Fruit fly (Drosophila melanogaster) whole organism, embryonic: Measurements from ENCODE around the gene Sk2.

Experiments used
- Aef1 ChIP-seq: fragments of 200-800 bp; sonication (Bioruptor generic); IDR thresholded peaks from 3 replicates; pipeline ENCODE4 v1.3.6; 2022; ENCODE audit warnings: missing biosample characterization, missing genetic modification characterization
- BEAF-32 ChIP-seq: fragments of 200-800 bp; sonication (Bioruptor generic); optimal IDR thresholded peaks from 3 replicates; lab custom pipeline; 2017; ENCODE audit warnings: missing biosample characterization, missing genetic modification characterization, mild to moderate bottlenecking, moderate library complexity, missing genetic modification reagents
- Bgb ChIP-seq: fragments of 200-800 bp; sonication (Bioruptor generic); IDR thresholded peaks from 2 replicates; pipeline ENCODE4 v1.3.6; 2022; ENCODE audit warnings: missing biosample characterization, missing genetic modification characterization; ENCODE audit not compliant: partially characterized antibody
- CG10543 ChIP-seq: fragments of 200-800 bp; sonication (Bioruptor generic); optimal IDR thresholded peaks from 3 replicates; lab custom pipeline; 2017; ENCODE audit warnings: missing biosample characterization, mild to moderate bottlenecking, missing genetic modification characterization, moderate library complexity
- CG11398 ChIP-seq: fragments of 200-800 bp; sonication (Bioruptor generic); optimal IDR thresholded peaks from 2 replicates; lab custom pipeline; 2016; ENCODE audit warnings: missing biosample characterization, missing genetic modification characterization
- CG12659 ChIP-seq: fragments of 200-800 bp; sonication (Bioruptor generic); optimal IDR thresholded peaks from 3 replicates; lab custom pipeline; 2017; ENCODE audit warnings: mild to moderate bottlenecking, missing biosample characterization, missing genetic modification reagents, missing genetic modification characterization
- CG13894 ChIP-seq: fragments of 200-800 bp; sonication (Bioruptor generic); optimal IDR thresholded peaks from 3 replicates; lab custom pipeline; 2018; ENCODE audit warnings: missing biosample characterization, mild to moderate bottlenecking, missing genetic modification characterization, moderate library complexity
- CG1603 ChIP-seq: fragments of 200-800 bp; sonication (Bioruptor generic); optimal IDR thresholded peaks from 2 replicates; lab custom pipeline; 2019; ENCODE audit warnings: missing biosample characterization, mild to moderate bottlenecking, missing genetic modification characterization, moderate library complexity
- CG3065 ChIP-seq: fragments of 200-800 bp; sonication (Bioruptor generic); optimal IDR thresholded peaks from 2 replicates; lab custom pipeline; 2016; ENCODE audit warnings: missing biosample characterization, missing genetic modification characterization
- CG34422 ChIP-seq: fragments of 200-800 bp; sonication (Bioruptor generic); IDR thresholded peaks from 3 replicates; pipeline ENCODE4 v1.3.6; 2022; ENCODE audit warnings: missing biosample characterization, missing genetic modification characterization
- CG4617 ChIP-seq: fragments of 200-800 bp; sonication (Bioruptor generic); optimal IDR thresholded peaks from 3 replicates; lab custom pipeline; 2016; ENCODE audit warnings: missing biosample characterization, missing genetic modification characterization, borderline replicate concordance
- CG5180 ChIP-seq: fragments of 200-800 bp; sonication (Bioruptor generic); optimal IDR thresholded peaks from 3 replicates; lab custom pipeline; 2017; ENCODE audit warnings: missing biosample characterization, missing genetic modification characterization, mild to moderate bottlenecking, moderate library complexity, missing genetic modification reagents
- CG6765 ChIP-seq: fragments of 200-800 bp; sonication (Bioruptor generic); optimal IDR thresholded peaks from 3 replicates; lab custom pipeline; 2017; ENCODE audit warnings: missing biosample characterization, mild to moderate bottlenecking, missing genetic modification characterization
- CG9797 ChIP-seq: fragments of 200-800 bp; sonication (Bioruptor generic); optimal IDR thresholded peaks from 3 replicates; lab custom pipeline; 2018; ENCODE audit warnings: missing biosample characterization, mild to moderate bottlenecking, missing genetic modification characterization
- CHES-1-like ChIP-seq: fragments of 200-800 bp; sonication (Bioruptor generic); optimal IDR thresholded peaks from 2 replicates; lab custom pipeline; 2016; ENCODE audit warnings: missing biosample characterization, missing genetic modification characterization
- Deaf1 ChIP-seq: fragments of 200-800 bp; optimal IDR thresholded peaks from 3 replicates; lab custom pipeline; 2019; ENCODE audit warnings: missing biosample characterization, mild to moderate bottlenecking, missing genetic modification characterization, moderate library complexity
- Doc3 ChIP-seq: fragments of 200-800 bp; sonication (Bioruptor generic); IDR thresholded peaks from 3 replicates; pipeline ENCODE4 v1.3.6; 2022; ENCODE audit warnings: missing biosample characterization, missing genetic modification characterization; ENCODE audit not compliant: partially characterized antibody
- Dp ChIP-seq: fragments of 200-800 bp; sonication (Bioruptor generic); optimal IDR thresholded peaks from 2 replicates; lab custom pipeline; 2018; ENCODE audit warnings: missing biosample characterization, mild to moderate bottlenecking, missing genetic modification characterization, moderate library complexity
- Dref ChIP-seq: fragments of 200-800 bp; sonication (Bioruptor generic); IDR thresholded peaks from 2 replicates; pipeline ENCODE4 v1.3.6; 2022; ENCODE audit warnings: missing biosample characterization, missing genetic modification characterization
- E2f2 ChIP-seq: fragments of 200-800 bp; sonication (Bioruptor generic); IDR thresholded peaks from 2 replicates; pipeline ENCODE4 v1.3.6; 2022; ENCODE audit warnings: missing biosample characterization, missing genetic modification characterization
- Fer1 ChIP-seq: fragments of 200-800 bp; sonication (Bioruptor generic); optimal IDR thresholded peaks from 2 replicates; lab custom pipeline; 2017; ENCODE audit warnings: missing biosample characterization, mild to moderate bottlenecking, missing genetic modification characterization
- Hey ChIP-seq: fragments of 200-800 bp; sonication (Bioruptor generic); optimal IDR thresholded peaks from 3 replicates; lab custom pipeline; 2018; ENCODE audit warnings: missing biosample characterization, mild to moderate bottlenecking, missing genetic modification characterization
- HmgZ ChIP-seq: fragments of 200-800 bp; sonication (Bioruptor generic); optimal IDR thresholded peaks from 2 replicates; lab custom pipeline; 2018; ENCODE audit warnings: missing biosample characterization, mild to moderate bottlenecking, missing genetic modification characterization
- MBD-R2 ChIP-seq: fragments of 200-800 bp; sonication (Bioruptor generic); IDR thresholded peaks from 2 replicates; pipeline ENCODE4 v1.3.6; 2022; ENCODE audit warnings: missing biosample characterization, missing genetic modification characterization
- MESR4 ChIP-seq: fragments of 200-800 bp; sonication (Bioruptor generic); optimal IDR thresholded peaks from 2 replicates; lab custom pipeline; 2018; ENCODE audit warnings: missing biosample characterization, mild to moderate bottlenecking, missing genetic modification characterization, moderate library complexity
- Med ChIP-seq: fragments of 200-800 bp; sonication (Bioruptor generic); peaks from one replicate; lab custom pipeline; 2016; ENCODE audit warnings: missing biosample characterization, missing genetic modification characterization, mild to moderate bottlenecking, inconsistent platforms, moderate library complexity
- Mrtf ChIP-seq: fragments of 200-800 bp; sonication (Bioruptor generic); IDR thresholded peaks from 3 replicates; pipeline ENCODE4 v1.3.6; 2022; ENCODE audit warnings: missing biosample characterization, missing genetic modification characterization
- Nf-YC ChIP-seq: fragments of 200-800 bp; optimal IDR thresholded peaks from 3 replicates; lab custom pipeline; 2019; ENCODE audit warnings: missing biosample characterization, mild to moderate bottlenecking, missing genetic modification characterization, moderate library complexity
- Sry-δ ChIP-seq: fragments of 200-800 bp; sonication (Bioruptor generic); optimal IDR thresholded peaks from 2 replicates; lab custom pipeline; 2016; ENCODE audit warnings: missing biosample characterization, missing genetic modification characterization
- Xbp1 ChIP-seq: fragments of 200-800 bp; sonication (Bioruptor generic); optimal IDR thresholded peaks from 3 replicates; lab custom pipeline; 2016; ENCODE audit warnings: missing biosample characterization, mild to moderate bottlenecking, missing genetic modification characterization
- YL-1 ChIP-seq: fragments of 200-800 bp; sonication (Bioruptor generic); optimal IDR thresholded peaks from 3 replicates; lab custom pipeline; 2017; ENCODE audit warnings: missing biosample characterization, mild to moderate bottlenecking, missing genetic modification characterization
- abd-A ChIP-seq: fragments of 200-800 bp; sonication (Bioruptor generic); optimal IDR thresholded peaks from 3 replicates; lab custom pipeline; 2019; ENCODE audit warnings: missing biosample characterization, mild to moderate bottlenecking, missing genetic modification characterization, moderate library complexity
- bbx ChIP-seq: fragments of 200-800 bp; sonication (Bioruptor generic); IDR thresholded peaks from 2 replicates; pipeline ENCODE4 v1.3.6; 2022; ENCODE audit warnings: missing biosample characterization, missing genetic modification characterization; ENCODE audit not compliant: partially characterized antibody
- cg ChIP-seq: fragments of 200-800 bp; sonication (Bioruptor generic); optimal IDR thresholded peaks from 3 replicates; lab custom pipeline; 2019; ENCODE audit warnings: missing biosample characterization, mild to moderate bottlenecking, missing genetic modification characterization, moderate library complexity
- eve ChIP-seq, 2 experiments: fragments of >200 bp; optimal IDR thresholded peaks; 2 replicates each; lab custom pipeline; 2017; ENCODE audit warnings: missing biosample characterization in 2 of 2, missing genetic modification characterization in 2 of 2
- ewg ChIP-seq: fragments of 200-800 bp; sonication (Bioruptor generic); optimal IDR thresholded peaks from 3 replicates; lab custom pipeline; 2017; ENCODE audit warnings: mild to moderate bottlenecking, missing biosample characterization, missing genetic modification reagents, missing genetic modification characterization
- gro ChIP-seq: fragments of 200-800 bp; sonication (Bioruptor generic); optimal IDR thresholded peaks from 2 replicates; lab custom pipeline; 2016; ENCODE audit warnings: missing biosample characterization, missing genetic modification characterization
- hbn ChIP-seq: fragments of 200-800 bp; sonication (Bioruptor generic); IDR thresholded peaks from 2 replicates; pipeline ENCODE4 v1.3.6; 2022; ENCODE audit warnings: missing biosample characterization, missing genetic modification characterization; ENCODE audit not compliant: partially characterized antibody
- lmd ChIP-seq: fragments of 200-800 bp; sonication (Bioruptor generic); IDR thresholded peaks from 2 replicates; pipeline ENCODE4 v1.3.6; 2022; ENCODE audit warnings: missing biosample characterization, missing genetic modification characterization
- nmo ChIP-seq: fragments of 200-800 bp; sonication (Bioruptor generic); optimal IDR thresholded peaks from 2 replicates; lab custom pipeline; 2018; ENCODE audit warnings: missing biosample characterization, mild to moderate bottlenecking, missing genetic modification characterization, moderate library complexity
- pfk ChIP-seq: fragments of 200-800 bp; sonication (Bioruptor generic); optimal IDR thresholded peaks from 2 replicates; lab custom pipeline; 2018; ENCODE audit warnings: missing biosample characterization, mild to moderate bottlenecking, missing genetic modification characterization, moderate library complexity
- pzg ChIP-seq: fragments of 200-800 bp; sonication (Bioruptor generic); optimal IDR thresholded peaks from 3 replicates; lab custom pipeline; 2018; ENCODE audit warnings: missing biosample characterization, mild to moderate bottlenecking, missing genetic modification characterization, moderate library complexity
- ro ChIP-seq: fragments of 200-800 bp; sonication (Bioruptor generic); IDR thresholded peaks from 2 replicates; pipeline ENCODE4 v1.3.6; 2022; ENCODE audit warnings: missing biosample characterization, missing genetic modification characterization
- sd ChIP-seq: fragments of 200-800 bp; sonication (Bioruptor generic); optimal IDR thresholded peaks from 3 replicates; lab custom pipeline; 2018; ENCODE audit warnings: missing biosample characterization, mild to moderate bottlenecking, missing genetic modification characterization, moderate library complexity
- sens ChIP-seq: fragments of 200-800 bp; sonication (Bioruptor generic); peaks from one replicate; lab custom pipeline; 2016; ENCODE audit warnings: missing biosample characterization, missing genetic modification characterization
- sqz ChIP-seq: fragments of 200-800 bp; sonication (Bioruptor generic); optimal IDR thresholded peaks from 3 replicates; lab custom pipeline; 2018; ENCODE audit warnings: missing biosample characterization, mild to moderate bottlenecking, missing genetic modification characterization
- stwl ChIP-seq: fragments of 200-800 bp; sonication (Bioruptor generic); optimal IDR thresholded peaks from 3 replicates; lab custom pipeline; 2018; ENCODE audit warnings: missing biosample characterization, mild to moderate bottlenecking, missing genetic modification characterization, moderate library complexity
- vfl ChIP-seq: fragments of 200-800 bp; sonication (Bioruptor generic); optimal IDR thresholded peaks from 2 replicates; lab custom pipeline; 2016; ENCODE audit warnings: missing biosample characterization, missing genetic modification characterization

The Sk2 gene

dm6 chr3L:3034779-3035643 is 11.9 kb upstream of the Sk2 start, which contains the start of gene CG2162 (continued):
- TF ChIP-seq sd, result peak; percentile 77
- TF ChIP-seq CG11398 (GFP tag; lab: Kevin White, UChicago), result no peak
- TF ChIP-seq lmd (GFP tag; lab: Robert Waterston, UW), result no peak
- peak; percentile 24 for TF ChIP-seq Fer1 (GFP tag; lab: Kevin White, UChicago)
- TF ChIP-seq BEAF-32 (GFP tag; lab: Kevin White, UChicago), result peak; percentile 39
- 0 out of 2 replicates have a peak, but pooled peaks have one; percentile 21 for TF ChIP-seq MBD-R2 (GFP tag; lab: Robert Waterston, UW)
- no peak for TF ChIP-seq CG3065 (GFP tag; lab: Kevin White, UChicago)
- peak; percentile 31 for TF ChIP-seq Sry-δ
- no peak for TF ChIP-seq sqz
- TF ChIP-seq Med (GFP tag; lab: Kevin White, UChicago), result peak; percentile 56
- TF ChIP-seq sens (GFP tag; lab: Kevin White, UChicago), result peak; percentile 59
- TF ChIP-seq ro, result no peak
- peak; percentile 67 for TF ChIP-seq pzg
- no peak for TF ChIP-seq Mrtf (GFP tag; lab: Robert Waterston, UW)
- peak in 1 of 2 experiments; percentile 82 for TF ChIP-seq eve (GFP tag; optimal IDR thresholded peaks at IDR 0.05; lab: Kevin White, UChicago)
- peak; percentile 8 for TF ChIP-seq ewg (GFP tag; lab: Kevin White, UChicago)
- peak; percentile 70 for TF ChIP-seq Dref (GFP tag; lab: Robert Waterston, UW)
- TF ChIP-seq CG6765, result peak; percentile 32
- TF ChIP-seq CG13894 (tag; lab: Kevin White, UChicago), result peak; percentile 27
- peak; percentile 61 for TF ChIP-seq CG9797 (GFP tag; lab: Kevin White, UChicago)
- peak; percentile 79 for TF ChIP-seq MESR4 (GFP tag; lab: Kevin White, UChicago)
- peak; percentile 88 for TF ChIP-seq Dp (GFP tag; lab: Kevin White, UChicago)
- TF ChIP-seq Deaf1 (tag; lab: Kevin White, UChicago), result peak; percentile 80
- TF ChIP-seq CHES-1-like (GFP tag; lab: Kevin White, UChicago), result no peak
- TF ChIP-seq YL-1 (GFP tag; lab: Kevin White, UChicago), result peak; percentile 12
- TF ChIP-seq vfl, result no peak
- peak; percentile 15 for TF ChIP-seq CG4617 (GFP tag; lab: Kevin White, UChicago)
- peak; percentile 60 for TF ChIP-seq Hey
- TF ChIP-seq Xbp1 (GFP tag; lab: Kevin White, UChicago), result no peak
- TF ChIP-seq stwl (tag; lab: Kevin White, UChicago), result peak; percentile 50
- TF ChIP-seq hbn (GFP tag; lab: Robert Waterston, UW), result peak; percentile 21; the same call in 1 of the 2 replicates
- peak; percentile 41 for TF ChIP-seq bbx (GFP tag; lab: Robert Waterston, UW)
- peak; percentile 19; the same call in 1 of the 3 replicates for TF ChIP-seq CG34422
- TF ChIP-seq cg, result peak; percentile 99
- peak; percentile 57 for TF ChIP-seq Aef1 (GFP tag; lab: Robert Waterston, UW)
- TF ChIP-seq nmo (GFP tag; lab: Kevin White, UChicago), result peak; percentile 0
- no peak for TF ChIP-seq pfk
- TF ChIP-seq Nf-YC (tag; lab: Kevin White, UChicago), result peak; percentile 41
- TF ChIP-seq CG1603 (tag; lab: Kevin White, UChicago), result peak; percentile 22
- no peak for TF ChIP-seq Doc3 (GFP tag; lab: Robert Waterston, UW)
- TF ChIP-seq CG5180 (GFP tag; lab: Kevin White, UChicago), result peak; percentile 40
- TF ChIP-seq E2f2, result peak; percentile 96
- TF ChIP-seq CG12659 (GFP tag; lab: Kevin White, UChicago), result peak; percentile 7
- peak; percentile 59 for TF ChIP-seq Bgb (GFP tag; lab: Robert Waterston, UW)
- peak; percentile 34 for TF ChIP-seq gro (GFP tag; lab: Kevin White, UChicago)
- TF ChIP-seq abd-A, result no peak
- peak; percentile 35 for TF ChIP-seq HmgZ (tag; lab: Kevin White, UChicago)
- TF ChIP-seq CG10543 (GFP tag; lab: Kevin White, UChicago), result peak; percentile 4
